Worm (Caenorhabditis elegans) whole organism, late embryonic: ENCODE measurements around the gene D1086.5.
"Not testable (repeated sequence)": the region's sequence is repeated elsewhere in the genome, so short reads cannot be mapped to it uniquely, and the experiment has no call there.

Experiments used
- K02D7.2 ChIP-seq: sonication (generic microtip); optimal IDR thresholded peaks from 2 replicates; lab custom pipeline; 2017; ENCODE audit warnings: mild to moderate bottlenecking, missing genetic modification characterization, missing compliant biosample characterization
- elt-4 ChIP-seq: sonication (generic microtip); optimal IDR thresholded peaks from 2 replicates; lab custom pipeline; 2016; ENCODE audit warnings: missing genetic modification characterization, missing compliant biosample characterization
- sox-4 ChIP-seq: sonication (generic microtip); optimal IDR thresholded peaks from 2 replicates; lab custom pipeline; 2017; ENCODE audit warnings: mild to moderate bottlenecking, missing genetic modification characterization, inconsistent platforms, missing compliant biosample characterization

ce11 chrV:14137766-14138165, 47.6 kb upstream of the D1086.5 start, which contains the start of gene AH10.4:
- not testable (repeated sequence) for TF ChIP-seq elt-4, sox-4, K02D7.2 (tag; lab: Kevin White, UChicago)
